Worm (Caenorhabditis elegans): Measurements from ENCODE around the gene ceh-53.

DNA sequence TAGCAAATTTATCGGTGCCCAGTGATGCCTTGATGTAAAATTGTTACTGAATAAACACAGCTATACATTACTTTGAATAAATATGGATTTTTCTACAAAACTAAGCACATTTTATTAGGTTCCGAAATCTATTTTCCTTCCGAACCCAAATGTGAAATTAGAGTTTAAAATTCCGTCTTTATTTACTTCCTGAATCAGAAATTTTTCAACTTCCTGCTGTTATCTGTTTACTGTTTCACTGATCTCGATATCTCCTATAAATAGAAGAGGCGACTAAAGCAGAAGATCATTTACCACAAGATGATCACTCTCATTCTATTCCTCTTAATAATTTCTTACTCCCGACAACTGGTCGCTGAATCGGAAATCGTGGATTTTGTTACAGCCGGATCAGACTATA, 28.3 kb upstream of the ceh-53 start, which contains the start of gene F58E2.2:
- TF ChIP-seq dmd-9 (GFP tag; IDR thresholded peaks at IDR 0.05) (no peak), nhr-11 (tag; optimal IDR thresholded peaks at IDR 0.05) (no peak), lir-3 (tag; optimal IDR thresholded peaks at IDR 0.05) (no peak), lin-39 (tag; optimal IDR thresholded peaks at IDR 0.05) (no peak), ama-1 (optimal IDR thresholded peaks at IDR 0.05) (no peak), spr-1 (tag; optimal IDR thresholded peaks at IDR 0.05) (no peak), ztf-11 (tag; optimal IDR thresholded peaks at IDR 0.05) (no peak)
